Fruit fly (Drosophila melanogaster): ENCODE data around the gene whe.

whe gene

dm6 chrX:21366311-21366990 lies 36.1 kb downstream of the whe start (continued):
- TF ChIP-seq CG4404 (GFP tag; IDR thresholded peaks at IDR 0.05) (peak; percentile 84), dysf (GFP tag; IDR thresholded peaks at IDR 0.05) (peak; percentile 94), Dp (GFP tag; optimal IDR thresholded peaks at IDR 0.05) (peak; percentile 10), Awh (GFP tag; IDR thresholded peaks at IDR 0.05) (peak; percentile 83), CoRest (tag; optimal IDR thresholded peaks at IDR 0.05) (peak; percentile 96), Usf (GFP tag; optimal IDR thresholded peaks at IDR 0.05) (peak; percentile 70), gro (GFP tag; optimal IDR thresholded peaks at IDR 0.05) (peak; percentile 14), trem (tag; optimal IDR thresholded peaks at IDR 0.05) (peak; percentile 81), CG14965 (GFP tag; optimal IDR thresholded peaks at IDR 0.05; ENCODE audit: borderline replicate concordance) (no peak), CG3995 (GFP tag; optimal IDR thresholded peaks at IDR 0.05) (peak; percentile 32), CG3163 (GFP tag; optimal IDR thresholded peaks at IDR 0.05) (no peak), CG15696 (tag; optimal IDR thresholded peaks at IDR 0.05) (peak; percentile 83), oc (tag; optimal IDR thresholded peaks at IDR 0.05) (peak; percentile 85), Adf1 (GFP tag; IDR thresholded peaks at IDR 0.05) (peak; percentile 70), CG42726 (GFP tag; IDR thresholded peaks at IDR 0.05; ENCODE audit: partially characterized antibody) (0 out of 2 replicates have a peak, but pooled peaks have one; percentile 12), Hmr (GFP tag; optimal IDR thresholded peaks at IDR 0.05) (peak; percentile 96), Taf1 (GFP tag; IDR thresholded peaks at IDR 0.05) (peak; percentile 71), CG4328 (GFP tag; optimal IDR thresholded peaks at IDR 0.05) (peak; percentile 92), CG12391 (tag; optimal IDR thresholded peaks at IDR 0.05) (peak; percentile 93), sna (GFP tag; IDR thresholded peaks at IDR 0.05; ENCODE audit: partially characterized antibody) (no peak), org-1 (GFP tag; optimal IDR thresholded peaks at IDR 0.05) (peak; percentile 91), Neu2 (GFP tag; optimal IDR thresholded peaks at IDR 0.05; ENCODE audit: borderline replicate concordance) (no peak), CG8924 (tag; optimal IDR thresholded peaks at IDR 0.05) (peak; percentile 96), klu (GFP tag; IDR thresholded peaks at IDR 0.05) (peak; percentile 84), Atf-2 (GFP tag; optimal IDR thresholded peaks at IDR 0.05) (peak; percentile 25), ind (GFP tag; optimal IDR thresholded peaks at IDR 0.05) (peak; percentile 89), HLH4C (GFP tag; IDR thresholded peaks at IDR 0.05; ENCODE audit: partially characterized antibody) (no peak), CG5953 (GFP tag; IDR thresholded peaks at IDR 0.05) (peak; percentile 57; the same call in 1 of the 2 replicates), Atf6 (GFP tag; IDR thresholded peaks at IDR 0.05) (peak; percentile 89), NC2β (GFP tag; optimal IDR thresholded peaks at IDR 0.05) (peak; percentile 17), CG15514 (GFP tag; optimal IDR thresholded peaks at IDR 0.05) (peak; percentile 83), tgo (GFP tag; IDR thresholded peaks at IDR 0.05) (peak; percentile 88), CTCF (GFP tag; optimal IDR thresholded peaks at IDR 0.05) (peak; percentile 51), CG3065 (GFP tag; optimal IDR thresholded peaks at IDR 0.05) (peak; percentile 69), HLH54F (GFP tag; optimal IDR thresholded peaks at IDR 0.05) (peak; percentile 42), YL-1 (GFP tag; optimal IDR thresholded peaks at IDR 0.05) (peak; percentile 63), CG18619 (GFP tag; optimal IDR thresholded peaks at IDR 0.05) (peak; percentile 91), HLHmδ (GFP tag; optimal IDR thresholded peaks at IDR 0.05) (no peak), ac (GFP tag; optimal IDR thresholded peaks at IDR 0.05) (peak; percentile 42), sr (GFP tag; IDR thresholded peaks at IDR 0.05) (no peak), CG12219 (GFP tag; optimal IDR thresholded peaks at IDR 0.05) (peak; percentile 83), br (optimal IDR thresholded peaks at IDR 0.05) (no peak), tx (GFP tag; optimal IDR thresholded peaks at IDR 0.05) (no peak), C15 (GFP tag; IDR thresholded peaks at IDR 0.05) (peak; percentile 63; the same call in 1 of the 3 replicates), CG17359 (tag; optimal IDR thresholded peaks at IDR 0.05) (peak; percentile 94), Bdp1 (GFP tag; optimal IDR thresholded peaks at IDR 0.05) (peak; percentile 9), CG10543 (GFP tag; optimal IDR thresholded peaks at IDR 0.05) (peak; percentile 97), CG13775 (GFP tag; optimal IDR thresholded peaks at IDR 0.05) (peak; percentile 88), peb (GFP tag; IDR thresholded peaks at IDR 0.05) (peak; percentile 77), bab2 (GFP tag; optimal IDR thresholded peaks at IDR 0.05) (peak; percentile 9)

Data from whole organism, embryonic.